Fruit fly (Drosophila melanogaster) whole organism, embryonic: ENCODE results near the gene CG11560.
A peak's percentile ranks its signal among the peaks of the same experiment; 100 is the strongest.

Experiments used
- Atf3 ChIP-seq: fragments of 200-800 bp; sonication (Bioruptor generic); optimal IDR thresholded peaks from 3 replicates; lab custom pipeline; 2016; ENCODE audit warnings: missing biosample characterization, missing genetic modification characterization
- Atf6 ChIP-seq: fragments of 200-800 bp; sonication (Bioruptor generic); IDR thresholded peaks from 2 replicates; pipeline ENCODE4 v1.3.6; 2022; ENCODE audit warnings: missing biosample characterization, missing genetic modification characterization
- Bteb2 ChIP-seq: fragments of 200-800 bp; sonication (Bioruptor generic); optimal IDR thresholded peaks from 2 replicates; lab custom pipeline; 2016; ENCODE audit warnings: missing biosample characterization, missing genetic modification characterization
- CG11560 ChIP-seq: fragments of 200-800 bp; sonication (Bioruptor generic); IDR thresholded peaks from 3 replicates; pipeline ENCODE4 v1.3.6; 2022; ENCODE audit warnings: missing biosample characterization, missing genetic modification characterization
- CG15073 ChIP-seq: fragments of 200-800 bp; sonication (Bioruptor generic); optimal IDR thresholded peaks from 2 replicates; lab custom pipeline; 2016; ENCODE audit warnings: missing biosample characterization, missing genetic modification characterization
- CG15269 ChIP-seq: fragments of 200-800 bp; sonication (Bioruptor generic); optimal IDR thresholded peaks from 2 replicates; lab custom pipeline; 2018; ENCODE audit warnings: missing biosample characterization, mild to moderate bottlenecking, missing genetic modification characterization, moderate library complexity
- CG17359 ChIP-seq: fragments of 200-800 bp; sonication (Bioruptor generic); optimal IDR thresholded peaks from 3 replicates; lab custom pipeline; 2018; ENCODE audit warnings: missing biosample characterization, mild to moderate bottlenecking, missing genetic modification characterization, moderate library complexity
- CG17568 ChIP-seq: fragments of 200-800 bp; sonication (Bioruptor generic); optimal IDR thresholded peaks from 2 replicates; lab custom pipeline; 2018; ENCODE audit warnings: missing biosample characterization, mild to moderate bottlenecking, missing genetic modification characterization, moderate library complexity
- CG18011 ChIP-seq: fragments of 200-800 bp; sonication (Bioruptor generic); optimal IDR thresholded peaks from 2 replicates; lab custom pipeline; 2017; ENCODE audit warnings: missing biosample characterization, missing genetic modification characterization, mild to moderate bottlenecking, moderate library complexity, missing genotype
- CG30403 ChIP-seq: fragments of 200-800 bp; sonication (Bioruptor generic); optimal IDR thresholded peaks from 3 replicates; lab custom pipeline; 2016; ENCODE audit warnings: missing biosample characterization, missing genetic modification characterization
- CG3065 ChIP-seq: fragments of 200-800 bp; sonication (Bioruptor generic); optimal IDR thresholded peaks from 2 replicates; lab custom pipeline; 2016; ENCODE audit warnings: missing biosample characterization, missing genetic modification characterization
- CG31388 ChIP-seq: fragments of 200-800 bp; sonication (Bioruptor generic); optimal IDR thresholded peaks from 2 replicates; lab custom pipeline; 2016; ENCODE audit warnings: missing biosample characterization, missing genetic modification characterization
- CG32772 ChIP-seq: fragments of 200-800 bp; sonication (Bioruptor generic); IDR thresholded peaks from 2 replicates; pipeline ENCODE4 v1.3.6; 2022; ENCODE audit warnings: missing biosample characterization, missing genetic modification characterization
- CG33557 ChIP-seq: fragments of 200-800 bp; sonication (Bioruptor generic); optimal IDR thresholded peaks from 2 replicates; lab custom pipeline; 2019; ENCODE audit warnings: missing biosample characterization, mild to moderate bottlenecking, missing genetic modification characterization, moderate library complexity
- CG5180 ChIP-seq: fragments of 200-800 bp; sonication (Bioruptor generic); optimal IDR thresholded peaks from 3 replicates; lab custom pipeline; 2017; ENCODE audit warnings: missing biosample characterization, missing genetic modification characterization, mild to moderate bottlenecking, moderate library complexity, missing genetic modification reagents
- CG6765 ChIP-seq: fragments of 200-800 bp; sonication (Bioruptor generic); optimal IDR thresholded peaks from 3 replicates; lab custom pipeline; 2017; ENCODE audit warnings: missing biosample characterization, mild to moderate bottlenecking, missing genetic modification characterization
- CG7372 ChIP-seq: fragments of 200-800 bp; sonication (Bioruptor generic); IDR thresholded peaks from 2 replicates; pipeline ENCODE4 v1.3.6; 2022; ENCODE audit warnings: missing biosample characterization, missing genetic modification characterization
- CG7745 ChIP-seq: fragments of 200-800 bp; sonication (Bioruptor generic); optimal IDR thresholded peaks from 2 replicates; lab custom pipeline; 2018; ENCODE audit warnings: missing biosample characterization, mild to moderate bottlenecking, missing genetic modification characterization, moderate library complexity
- CG7786 ChIP-seq: fragments of 200-800 bp; sonication (Bioruptor generic); optimal IDR thresholded peaks from 2 replicates; lab custom pipeline; 2016; ENCODE audit warnings: missing biosample characterization, missing genetic modification characterization
- CG8478 ChIP-seq: fragments of >200 bp; optimal IDR thresholded peaks from 2 replicates; lab custom pipeline; 2018
- CG9876 ChIP-seq: fragments of 200-800 bp; sonication (Bioruptor generic); optimal IDR thresholded peaks from 2 replicates; lab custom pipeline; 2016; ENCODE audit warnings: missing biosample characterization, missing genetic modification characterization
- CHES-1-like ChIP-seq: fragments of 200-800 bp; sonication (Bioruptor generic); optimal IDR thresholded peaks from 2 replicates; lab custom pipeline; 2016; ENCODE audit warnings: missing biosample characterization, missing genetic modification characterization
- CoRest ChIP-seq: fragments of 200-800 bp; sonication (Bioruptor generic); optimal IDR thresholded peaks from 3 replicates; lab custom pipeline; 2018; ENCODE audit warnings: missing biosample characterization, mild to moderate bottlenecking, missing genetic modification characterization, moderate library complexity
- D ChIP-seq, 2 experiments: fragments of 200-800 bp in 1 of 2; fragments of >200 bp in 1 of 2; sonication (Bioruptor generic) in 1 of 2; optimal IDR thresholded peaks; 2 replicates in 1 of 2; 3 replicates in 1 of 2; lab custom pipeline; 2017; ENCODE audit warnings: mild to moderate bottlenecking in 1 of 2, missing biosample characterization in 1 of 2, missing genetic modification characterization in 1 of 2, missing genetic modification reagents in 1 of 2
- D19A ChIP-seq: fragments of 200-800 bp; optimal IDR thresholded peaks from 3 replicates; lab custom pipeline; 2019; ENCODE audit warnings: missing biosample characterization, mild to moderate bottlenecking, missing genetic modification characterization, moderate library complexity
- Deaf1 ChIP-seq: fragments of 200-800 bp; optimal IDR thresholded peaks from 3 replicates; lab custom pipeline; 2019; ENCODE audit warnings: missing biosample characterization, mild to moderate bottlenecking, missing genetic modification characterization, moderate library complexity
- Dp ChIP-seq: fragments of 200-800 bp; sonication (Bioruptor generic); optimal IDR thresholded peaks from 2 replicates; lab custom pipeline; 2018; ENCODE audit warnings: missing biosample characterization, mild to moderate bottlenecking, missing genetic modification characterization, moderate library complexity
- Gsc ChIP-seq: fragments of 200-800 bp; sonication (Bioruptor generic); IDR thresholded peaks from 2 replicates; pipeline ENCODE4 v1.3.6; 2022; ENCODE audit warnings: missing biosample characterization, missing genetic modification characterization
- HLH4C ChIP-seq: fragments of 200-800 bp; sonication (Bioruptor generic); IDR thresholded peaks from 3 replicates; pipeline ENCODE4 v1.3.6; 2022; ENCODE audit warnings: missing biosample characterization, missing genetic modification characterization; ENCODE audit not compliant: partially characterized antibody
- Myb ChIP-seq: fragments of 200-800 bp; sonication (Bioruptor generic); optimal IDR thresholded peaks from 2 replicates; lab custom pipeline; 2016; ENCODE audit warnings: missing biosample characterization, missing genetic modification characterization
- amos ChIP-seq: fragments of 200-800 bp; sonication (Bioruptor generic); IDR thresholded peaks from 2 replicates; pipeline ENCODE4 v1.3.6; 2022; ENCODE audit warnings: missing biosample characterization, missing genetic modification characterization; ENCODE audit not compliant: partially characterized antibody
- bab2 ChIP-seq: fragments of 200-800 bp; sonication (Bioruptor generic); optimal IDR thresholded peaks from 2 replicates; lab custom pipeline; 2016; ENCODE audit warnings: missing biosample characterization, missing genetic modification characterization
- chinmo ChIP-seq: fragments of 200-800 bp; sonication (Bioruptor generic); IDR thresholded peaks from 4 replicates; pipeline ENCODE4 v1.3.6; 2022; ENCODE audit warnings: missing biosample characterization, missing genetic modification characterization; ENCODE audit not compliant: partially characterized antibody
- chn ChIP-seq: fragments of 200-800 bp; sonication (Bioruptor generic); optimal IDR thresholded peaks from 2 replicates; lab custom pipeline; 2016; ENCODE audit warnings: missing biosample characterization, missing genetic modification characterization
- dmrt99B ChIP-seq: fragments of 200-800 bp; sonication (Bioruptor generic); optimal IDR thresholded peaks from 2 replicates; lab custom pipeline; 2018; ENCODE audit warnings: missing biosample characterization, mild to moderate bottlenecking, missing genetic modification characterization, moderate library complexity
- fd3F ChIP-seq: fragments of 200-800 bp; sonication (Bioruptor generic); optimal IDR thresholded peaks from 2 replicates; lab custom pipeline; 2018; ENCODE audit warnings: missing biosample characterization, mild to moderate bottlenecking, missing genetic modification characterization, moderate library complexity
- fru ChIP-seq: fragments of >200 bp; optimal IDR thresholded peaks from 2 replicates; lab custom pipeline; 2017
- gcm ChIP-seq: fragments of 200-800 bp; sonication (Bioruptor generic); optimal IDR thresholded peaks from 2 replicates; lab custom pipeline; 2019; ENCODE audit warnings: missing biosample characterization, mild to moderate bottlenecking, missing genetic modification characterization, moderate library complexity
- hth ChIP-seq: fragments of >200 bp; optimal IDR thresholded peaks from 2 replicates; lab custom pipeline; 2017; ENCODE audit warnings: inconsistent platforms
- pfk ChIP-seq: fragments of 200-800 bp; sonication (Bioruptor generic); optimal IDR thresholded peaks from 2 replicates; lab custom pipeline; 2018; ENCODE audit warnings: missing biosample characterization, mild to moderate bottlenecking, missing genetic modification characterization, moderate library complexity
- phol ChIP-seq: fragments of 200-800 bp; sonication (Bioruptor generic); optimal IDR thresholded peaks from 3 replicates; lab custom pipeline; 2018; ENCODE audit warnings: missing biosample characterization, mild to moderate bottlenecking, missing genetic modification characterization, moderate library complexity
- prd ChIP-seq, 3 experiments: fragments of >200 bp in 2 of 3; fragments of 200-800 bp in 1 of 3; sonication (Bioruptor generic) in 1 of 3; optimal IDR thresholded peaks in 2 of 3; IDR thresholded peaks in 1 of 3; 2 replicates in 2 of 3; 3 replicates in 1 of 3; pipeline versions ENCODE4 v1.3.6 to Lab custom; 2017 to 2022; ENCODE audit warnings: missing biosample characterization in 1 of 3, missing genetic modification characterization in 1 of 3
- rib ChIP-seq: fragments of 200-800 bp; sonication (Bioruptor generic); IDR thresholded peaks from 2 replicates; pipeline ENCODE4 v1.3.6; 2022; ENCODE audit warnings: missing biosample characterization, missing genetic modification characterization
- sens ChIP-seq: fragments of 200-800 bp; sonication (Bioruptor generic); peaks from one replicate; lab custom pipeline; 2016; ENCODE audit warnings: missing biosample characterization, missing genetic modification characterization
- seq ChIP-seq: fragments of 200-800 bp; sonication (Bioruptor generic); IDR thresholded peaks from 2 replicates; pipeline ENCODE4 v1.3.6; 2022; ENCODE audit warnings: missing biosample characterization, missing genetic modification characterization
- sqz ChIP-seq: fragments of 200-800 bp; sonication (Bioruptor generic); optimal IDR thresholded peaks from 3 replicates; lab custom pipeline; 2018; ENCODE audit warnings: missing biosample characterization, mild to moderate bottlenecking, missing genetic modification characterization
- tin ChIP-seq: fragments of 200-800 bp; sonication (Bioruptor generic); optimal IDR thresholded peaks from 3 replicates; lab custom pipeline; 2016; ENCODE audit warnings: missing biosample characterization, missing genetic modification characterization
- tna ChIP-seq: fragments of 200-800 bp; sonication (Bioruptor generic); IDR thresholded peaks from 2 replicates; pipeline ENCODE4 v1.3.6; 2022; ENCODE audit warnings: missing biosample characterization, missing genetic modification characterization; ENCODE audit not compliant: partially characterized antibody
- unc-4 ChIP-seq: fragments of 200-800 bp; sonication (Bioruptor generic); IDR thresholded peaks from 2 replicates; pipeline ENCODE4 v1.3.6; 2022; ENCODE audit warnings: missing biosample characterization, missing genetic modification characterization; ENCODE audit not compliant: partially characterized antibody
- yki ChIP-seq: fragments of >200 bp; optimal IDR thresholded peaks from 3 replicates; lab custom pipeline; 2018

Gene CG11560

dm6 chr3L:12124138-12124583 lies 4.3 kb downstream of the CG11560 start (continued):
- TF ChIP-seq CG31388 (GFP tag; lab: Kevin White, UChicago) (no peak), CG7745 (tag; lab: Kevin White, UChicago) (no peak), CG8478 (lab: Kevin White, UChicago) (peak; percentile 91), CG15073 (no peak), prd (optimal IDR thresholded peaks at IDR 0.05; lab: Kevin White, UChicago) (no peak), prd (GFP tag; IDR thresholded peaks at IDR 0.05; lab: Robert Waterston, UW) (no peak), D (optimal IDR thresholded peaks at IDR 0.05; lab: Kevin White, UChicago) (peak; percentile 52), D (GFP tag; optimal IDR thresholded peaks at IDR 0.05; lab: Kevin White, UChicago) (peak; percentile 59), CG17359 (no peak), hth (lab: Kevin White, UChicago) (no peak), D19A (peak; percentile 13), Gsc (GFP tag; lab: Robert Waterston, UW) (no peak), Myb (no peak), sqz (GFP tag; lab: Kevin White, UChicago) (peak; percentile 28), Deaf1 (tag; lab: Kevin White, UChicago) (peak; percentile 70), HLH4C (GFP tag; lab: Robert Waterston, UW) (no peak), CG5180 (GFP tag; lab: Kevin White, UChicago) (no peak), CG17568 (GFP tag; lab: Kevin White, UChicago) (peak; percentile 40), seq (peak; percentile 56; the same call in 1 of the 2 replicates), sens (GFP tag; lab: Kevin White, UChicago) (peak; percentile 60), Atf6 (GFP tag; lab: Robert Waterston, UW) (peak; percentile 22; the same call in 1 of the 2 replicates), chn (GFP tag; lab: Kevin White, UChicago) (peak; percentile 76), CG7786 (GFP tag; lab: Kevin White, UChicago) (no peak), CG30403 (GFP tag; lab: Kevin White, UChicago) (no peak), Bteb2 (GFP tag; lab: Kevin White, UChicago) (no peak), yki (lab: Kevin White, UChicago) (no peak), chinmo (GFP tag; lab: Robert Waterston, UW) (peak; percentile 97), fd3F (GFP tag; lab: Kevin White, UChicago) (no peak), CG7372 (GFP tag; lab: Robert Waterston, UW) (no peak; the same call in 1 of the 2 replicates), CG18011 (GFP tag; lab: Kevin White, UChicago) (no peak), bab2 (GFP tag; lab: Kevin White, UChicago) (no peak), rib (GFP tag; lab: Robert Waterston, UW) (no peak), CG11560 (tag; lab: Robert Waterston, UW) (no peak), CHES-1-like (GFP tag; lab: Kevin White, UChicago) (no peak), CoRest (peak; percentile 57), unc-4 (0 out of 2 replicates have a peak, but pooled peaks have one; percentile 19), CG3065 (no peak), CG15269 (tag; lab: Kevin White, UChicago) (no peak), tin (no peak), CG9876 (GFP tag; lab: Kevin White, UChicago) (no peak), CG32772 (GFP tag; lab: Robert Waterston, UW) (0 out of 2 replicates have a peak, but pooled peaks have one; percentile 10), dmrt99B (tag; lab: Kevin White, UChicago) (no peak), Dp (peak; percentile 19), amos (GFP tag; lab: Robert Waterston, UW) (peak; percentile 23; the same call in 1 of the 2 replicates), fru (lab: Kevin White, UChicago) (no peak), gcm (GFP tag; lab: Kevin White, UChicago) (peak; percentile 47), CG33557 (GFP tag; lab: Kevin White, UChicago) (peak; percentile 36), phol (tag; lab: Kevin White, UChicago) (peak; percentile 84), pfk (no peak), tna (GFP tag; lab: Robert Waterston, UW) (peak; percentile 16; the same call in 1 of the 2 replicates), Atf3 (GFP tag; lab: Kevin White, UChicago) (no peak), CG6765 (GFP tag; lab: Kevin White, UChicago) (no peak)
